Fruit fly (Drosophila melanogaster) whole organism, adult: Measurements from ENCODE around the gene CG14220.

Experiments
- CG11617 ChIP-seq: fragments of 200-800 bp; sonication (Bioruptor generic); optimal IDR thresholded peaks from 2 replicates; lab custom pipeline; 2017; ENCODE audit warnings: mild to moderate bottlenecking, missing biosample characterization, missing genetic modification reagents, missing genetic modification characterization
- CG12768 ChIP-seq: fragments of 200-800 bp; sonication (Bioruptor generic); optimal IDR thresholded peaks from 2 replicates; lab custom pipeline; 2017; ENCODE audit warnings: missing biosample characterization, missing genetic modification characterization, mild to moderate bottlenecking, moderate library complexity, missing genetic modification reagents
- CG14711 ChIP-seq: fragments of 200-800 bp; sonication (Bioruptor generic); optimal IDR thresholded peaks from 2 replicates; lab custom pipeline; 2018; ENCODE audit warnings: missing biosample characterization, mild to moderate bottlenecking, missing genetic modification characterization, moderate library complexity
- CG1620 ChIP-seq: fragments of 200-800 bp; sonication (Bioruptor generic); optimal IDR thresholded peaks from 2 replicates; lab custom pipeline; 2016; ENCODE audit warnings: missing biosample characterization, missing genetic modification characterization
- CG33017 ChIP-seq: fragments of 200-800 bp; sonication (Bioruptor generic); optimal IDR thresholded peaks from 2 replicates; lab custom pipeline; 2018; ENCODE audit warnings: missing biosample characterization, mild to moderate bottlenecking, missing genetic modification characterization, moderate library complexity
- CG5204 ChIP-seq: fragments of 200-800 bp; sonication (Bioruptor generic); optimal IDR thresholded peaks from 2 replicates; lab custom pipeline; 2016; ENCODE audit warnings: missing biosample characterization, missing genetic modification characterization
- CG7045 ChIP-seq: fragments of 200-800 bp; sonication (Bioruptor generic); optimal IDR thresholded peaks from 2 replicates; lab custom pipeline; 2017; ENCODE audit warnings: missing biosample characterization, mild to moderate bottlenecking, missing genetic modification characterization
- CG7101 ChIP-seq: fragments of 200-800 bp; sonication (Bioruptor generic); optimal IDR thresholded peaks from 2 replicates; lab custom pipeline; 2018; ENCODE audit warnings: missing biosample characterization, mild to moderate bottlenecking, missing genetic modification characterization, moderate library complexity
- Clk ChIP-seq: fragments of 200-800 bp; sonication (Bioruptor generic); optimal IDR thresholded peaks from 2 replicates; lab custom pipeline; 2017; ENCODE audit warnings: missing biosample characterization, missing genetic modification characterization
- Crg-1 ChIP-seq: fragments of 200-800 bp; sonication (Bioruptor generic); optimal IDR thresholded peaks from 2 replicates; lab custom pipeline; 2016; ENCODE audit warnings: missing biosample characterization, missing genetic modification characterization
- Hr96 ChIP-seq: fragments of 200-800 bp; sonication (Bioruptor generic); optimal IDR thresholded peaks from 2 replicates; lab custom pipeline; 2016; ENCODE audit warnings: missing biosample characterization, missing genetic modification characterization
- Mnt ChIP-seq: fragments of 200-800 bp; sonication (Bioruptor generic); optimal IDR thresholded peaks from 2 replicates; lab custom pipeline; 2016; ENCODE audit warnings: missing biosample characterization, mild to moderate bottlenecking, missing genetic modification characterization
- bab1 ChIP-seq: fragments of 200-800 bp; sonication (Bioruptor generic); optimal IDR thresholded peaks from 3 replicates; lab custom pipeline; 2019; ENCODE audit warnings: missing biosample characterization, mild to moderate bottlenecking, missing genetic modification characterization, moderate library complexity
- cic ChIP-seq: fragments of 200-800 bp; sonication (Bioruptor generic); optimal IDR thresholded peaks from 2 replicates; lab custom pipeline; 2017; ENCODE audit warnings: missing biosample characterization, mild to moderate bottlenecking, missing genetic modification characterization, moderate library complexity
- cnc ChIP-seq, 2 experiments: fragments of >200 bp; optimal IDR thresholded peaks; 2 replicates each; lab custom pipeline; 2017
- kay ChIP-seq: fragments of 200-800 bp; sonication (Bioruptor generic); peaks from one replicate; lab custom pipeline; 2016; ENCODE audit warnings: missing biosample characterization, missing genetic modification characterization, borderline replicate concordance
- ovo ChIP-seq: fragments of 200-800 bp; sonication (Bioruptor generic); optimal IDR thresholded peaks from 2 replicates; lab custom pipeline; 2016; ENCODE audit warnings: missing biosample characterization, missing genetic modification characterization
- pad ChIP-seq: fragments of 200-800 bp; sonication (Bioruptor generic); optimal IDR thresholded peaks from 3 replicates; lab custom pipeline; 2017; ENCODE audit warnings: missing biosample characterization, missing genetic modification characterization, mild to moderate bottlenecking, moderate library complexity, missing genetic modification reagents
- tj ChIP-seq: fragments of 200-800 bp; sonication (Bioruptor generic); optimal IDR thresholded peaks from 3 replicates; lab custom pipeline; 2017; ENCODE audit warnings: missing biosample characterization, mild to moderate bottlenecking, missing genetic modification characterization, moderate library complexity
- toe ChIP-seq: fragments of 200-800 bp; sonication (Bioruptor generic); optimal IDR thresholded peaks from 2 replicates; lab custom pipeline; 2016; ENCODE audit warnings: missing biosample characterization, missing genetic modification characterization

The CG14220 gene

dm6 chrX:19637434-19638327 lies 36.0 kb upstream of the CG14220 start:
- TF ChIP-seq CG12768 (GFP tag; lab: Kevin White, UChicago), result no peak
- TF ChIP-seq CG7045, result no peak
- TF ChIP-seq Crg-1 (GFP tag; lab: Kevin White, UChicago), result no peak
- no peak for TF ChIP-seq cic (GFP tag; lab: Kevin White, UChicago)
- no peak for TF ChIP-seq CG14711 (tag; lab: Kevin White, UChicago)
- TF ChIP-seq pad (GFP tag; lab: Kevin White, UChicago), result peak; percentile 96
- TF ChIP-seq CG7101 (tag; lab: Kevin White, UChicago), result peak; percentile 26
- peak; percentile 4 for TF ChIP-seq Mnt
- no peak for TF ChIP-seq Clk (GFP tag; lab: Kevin White, UChicago)
- TF ChIP-seq cnc (optimal IDR thresholded peaks at IDR 0.05; lab: Kevin White, UChicago), result no peak
- TF ChIP-seq CG33017, result no peak
- TF ChIP-seq CG5204, result no peak
- no peak for TF ChIP-seq CG1620 (GFP tag; lab: Kevin White, UChicago)
- peak; percentile 26 for TF ChIP-seq tj (GFP tag; lab: Kevin White, UChicago)
- no peak for TF ChIP-seq CG11617
- TF ChIP-seq bab1 (GFP tag; lab: Kevin White, UChicago), result peak; percentile 48
- TF ChIP-seq Hr96 (GFP tag; lab: Kevin White, UChicago), result no peak
- no peak for TF ChIP-seq toe (GFP tag; lab: Kevin White, UChicago)
- TF ChIP-seq ovo, result no peak
- TF ChIP-seq kay (GFP tag; lab: Kevin White, UChicago), result no peak

- peak; percentile 4 for TF ChIP-seq CG12768 (GFP tag; lab: Kevin White, UChicago)
- peak; percentile 4 for TF ChIP-seq CG1620 (GFP tag; lab: Kevin White, UChicago)
- TF ChIP-seq CG11617, result peak; percentile 9
- no peak for TF ChIP-seq Hr96 (GFP tag; lab: Kevin White, UChicago)
- peak; percentile 50 for TF ChIP-seq Mnt
- TF ChIP-seq tj (GFP tag; lab: Kevin White, UChicago), result peak; percentile 5
- no peak for TF ChIP-seq toe (GFP tag; lab: Kevin White, UChicago)
- no peak for TF ChIP-seq Crg-1 (GFP tag; lab: Kevin White, UChicago)
- TF ChIP-seq ovo, result no peak
- TF ChIP-seq Clk (GFP tag; lab: Kevin White, UChicago), result no peak
- peak; percentile 6 for TF ChIP-seq cic (GFP tag; lab: Kevin White, UChicago)
- TF ChIP-seq cnc (optimal IDR thresholded peaks at IDR 0.05; lab: Kevin White, UChicago), result no peak
- peak; percentile 27 for TF ChIP-seq bab1 (GFP tag; lab: Kevin White, UChicago)
- TF ChIP-seq pad (GFP tag; lab: Kevin White, UChicago), result peak; percentile 98
- TF ChIP-seq CG33017, result peak; percentile 19
- no peak for TF ChIP-seq kay (GFP tag; lab: Kevin White, UChicago)
- TF ChIP-seq CG5204, result no peak
- peak; percentile 13 for TF ChIP-seq CG7101 (tag; lab: Kevin White, UChicago)
- TF ChIP-seq CG14711 (tag; lab: Kevin White, UChicago), result peak; percentile 71
- TF ChIP-seq CG7045, result no peak
Observed at dm6 chrX:19637002-19637420, 35.4 kb upstream of the CG14220 start.

dm6 chrX:19631365-19631832 lies 29.7 kb upstream of the CG14220 start:
- TF ChIP-seq Hr96 (GFP tag; lab: Kevin White, UChicago) (no peak), toe (GFP tag; lab: Kevin White, UChicago) (no peak), ovo (no peak), bab1 (GFP tag; lab: Kevin White, UChicago) (peak; percentile 16), CG1620 (GFP tag; lab: Kevin White, UChicago) (no peak), Clk (GFP tag; lab: Kevin White, UChicago) (no peak), cnc (optimal IDR thresholded peaks at IDR 0.05; lab: Kevin White, UChicago) (no peak), pad (GFP tag; lab: Kevin White, UChicago) (peak; percentile 78), CG5204 (no peak), tj (GFP tag; lab: Kevin White, UChicago) (peak; percentile 60), Crg-1 (GFP tag; lab: Kevin White, UChicago) (no peak), CG33017 (no peak), cic (GFP tag; lab: Kevin White, UChicago) (peak; percentile 64), kay (GFP tag; lab: Kevin White, UChicago) (no peak), CG7045 (no peak), CG12768 (GFP tag; lab: Kevin White, UChicago) (peak; percentile 17), CG7101 (tag; lab: Kevin White, UChicago) (peak; percentile 10), Mnt (peak; percentile 90), CG11617 (peak; percentile 12), CG14711 (tag; lab: Kevin White, UChicago) (peak; percentile 25)

dm6 chrX:19625405-19625804 lies 23.8 kb upstream of the CG14220 start, which contains the start of gene CG14212:
Gene CG14212 (plus strand): TSS chrX:19625705.
- TF ChIP-seq CG14711 (tag; lab: Kevin White, UChicago), result no peak
- TF ChIP-seq CG5204, result no peak
- no peak for TF ChIP-seq Hr96 (GFP tag; lab: Kevin White, UChicago)
- TF ChIP-seq CG11617, result no peak
- TF ChIP-seq Clk (GFP tag; lab: Kevin White, UChicago), result no peak
- TF ChIP-seq CG1620 (GFP tag; lab: Kevin White, UChicago), result no peak
- no peak for TF ChIP-seq Crg-1 (GFP tag; lab: Kevin White, UChicago)
- TF ChIP-seq CG7101 (tag; lab: Kevin White, UChicago), result no peak
- no peak for TF ChIP-seq ovo
- no peak for TF ChIP-seq pad (GFP tag; lab: Kevin White, UChicago)
- TF ChIP-seq tj (GFP tag; lab: Kevin White, UChicago), result no peak
- no peak for TF ChIP-seq bab1 (GFP tag; lab: Kevin White, UChicago)
- TF ChIP-seq Mnt, result no peak
- no peak for TF ChIP-seq toe (GFP tag; lab: Kevin White, UChicago)

- TF ChIP-seq cnc (optimal IDR thresholded peaks at IDR 0.05; lab: Kevin White, UChicago) (no peak), CG14711 (tag; lab: Kevin White, UChicago) (no peak), tj (GFP tag; lab: Kevin White, UChicago) (no peak), Clk (GFP tag; lab: Kevin White, UChicago) (no peak), ovo (no peak), Mnt (peak; percentile 39), CG5204 (no peak), CG12768 (GFP tag; lab: Kevin White, UChicago) (no peak)
Observed at dm6 chrX:19622924-19623323, 21.3 kb upstream of the CG14220 start, which contains the start of the genes Naa20A and MKP-4. Gene Naa20A (minus strand): TSS chrX:19623074. Gene MKP-4 (plus strand): TSS chrX:19623114.
